Fruit fly (Drosophila melanogaster) whole organism: ENCODE measurements around the gene CG34136.

ENCODE experiments used
- CG8478 ChIP-seq: fragments of >200 bp; optimal IDR thresholded peaks from 2 replicates; lab custom pipeline; 2018; ENCODE audit warnings: inconsistent platforms
- Dll ChIP-seq: fragments of >200 bp; optimal IDR thresholded peaks from 2 replicates; lab custom pipeline; 2017
- EcR ChIP-seq, 2 experiments: fragments of >200 bp; optimal IDR thresholded peaks; 2 replicates each; lab custom pipeline; 2017; ENCODE audit warnings: missing biosample characterization in 2 of 2, missing genetic modification characterization in 2 of 2, missing genetic modification reagents in 2 of 2
- pan ChIP-seq: fragments of >200 bp; optimal IDR thresholded peaks from 2 replicates; lab custom pipeline; 2017
- psq ChIP-seq: fragments of >200 bp; optimal IDR thresholded peaks from 2 replicates; lab custom pipeline; 2017
- usp ChIP-seq: fragments of >200 bp; optimal IDR thresholded peaks from 2 replicates; lab custom pipeline; 2017; ENCODE audit warnings: missing biosample characterization, missing genetic modification characterization, mixed read lengths

DNA sequence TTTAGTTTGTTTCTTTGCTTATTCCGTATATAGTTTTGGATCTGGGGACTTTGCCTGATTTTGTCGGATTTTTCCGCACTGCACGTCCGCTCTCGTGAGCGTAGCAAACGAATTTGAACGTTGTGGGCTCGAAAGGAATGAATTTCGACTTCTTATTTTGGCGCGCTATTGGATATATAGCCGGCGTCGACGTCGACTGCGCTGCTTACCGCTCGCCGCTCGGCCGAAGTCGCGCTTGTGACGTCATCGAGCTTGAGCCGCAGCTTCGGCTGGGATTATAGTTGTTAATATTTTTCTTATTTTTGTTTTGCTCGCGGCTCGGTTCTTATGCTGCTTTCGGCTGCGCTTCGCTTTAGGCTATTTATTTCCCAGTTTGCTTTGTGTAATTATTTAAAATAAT lies 26.9 kb upstream of the CG34136 start:
- TF ChIP-seq Dll (lab: Kevin White, UChicago): no peak
- no peak for TF ChIP-seq usp (GFP tag; lab: Kevin White, UChicago)
- no peak for TF ChIP-seq pan (lab: Kevin White, UChicago)
- TF ChIP-seq EcR (GFP tag; optimal IDR thresholded peaks at IDR 0.05; lab: Kevin White, UChicago): no peak
- no peak for TF ChIP-seq psq (lab: Kevin White, UChicago)
- no peak for TF ChIP-seq CG8478 (lab: Kevin White, UChicago)
